Fruit fly (Drosophila melanogaster): ENCODE data around the gene CG9175.

CG9175 gene

dm6 chr2L:6065823-6066222, 32.9 kb downstream of the CG9175 start, which contains the start of the genes Fbw5 and CG9147 (continued):
- TF ChIP-seq Dip2 (GFP tag; IDR thresholded peaks at IDR 0.05) (peak; percentile 54), Gsc (GFP tag; IDR thresholded peaks at IDR 0.05) (peak; percentile 96; the same call in 1 of the 2 replicates), CG1603 (tag; optimal IDR thresholded peaks at IDR 0.05) (peak; percentile 99), Dll (GFP tag; IDR thresholded peaks at IDR 0.05; ENCODE audit: partially characterized antibody) (peak; percentile 65), Lpt (GFP tag; optimal IDR thresholded peaks at IDR 0.05) (no peak), CG12104 (GFP tag; optimal IDR thresholded peaks at IDR 0.05) (peak; percentile 100), CG14441 (GFP tag; IDR thresholded peaks at IDR 0.05) (peak; percentile 99), psq (GFP tag; optimal IDR thresholded peaks at IDR 0.05) (peak; percentile 97), tna (GFP tag; IDR thresholded peaks at IDR 0.05; ENCODE audit: partially characterized antibody) (peak; percentile 63), CG17186 (GFP tag; optimal IDR thresholded peaks at IDR 0.05) (peak; percentile 93), CG11456 (GFP tag; IDR thresholded peaks at IDR 0.05) (peak; percentile 100), Neu2 (GFP tag; optimal IDR thresholded peaks at IDR 0.05; ENCODE audit: borderline replicate concordance) (peak; percentile 98), CG5180 (GFP tag; optimal IDR thresholded peaks at IDR 0.05) (peak; percentile 90), sr (GFP tag; IDR thresholded peaks at IDR 0.05) (peak; percentile 98), mld (GFP tag; IDR thresholded peaks at IDR 0.05; ENCODE audit: partially characterized antibody) (0 out of 3 replicates have a peak, but pooled peaks have one; percentile 33), dati (GFP tag; IDR thresholded peaks at IDR 0.05) (peak; percentile 98), Oaz (GFP tag; IDR thresholded peaks at IDR 0.05) (peak; percentile 99), CG10147 (GFP tag; optimal IDR thresholded peaks at IDR 0.05) (peak; percentile 99), luna (GFP tag; optimal IDR thresholded peaks at IDR 0.05) (peak; percentile 99), CG34224 (GFP tag; IDR thresholded peaks at IDR 0.05; ENCODE audit: partially characterized antibody) (peak; percentile 78), CG33213 (GFP tag; optimal IDR thresholded peaks at IDR 0.05) (peak; percentile 99), CG12236 (GFP tag; optimal IDR thresholded peaks at IDR 0.05) (peak; percentile 99), Dp (GFP tag; optimal IDR thresholded peaks at IDR 0.05) (peak; percentile 62), inv (GFP tag; IDR thresholded peaks at IDR 0.05; ENCODE audit: partially characterized antibody) (peak; percentile 18; the same call in 1 of the 2 replicates), mam (GFP tag; optimal IDR thresholded peaks at IDR 0.05) (peak; percentile 100), dmrt11E (tag; optimal IDR thresholded peaks at IDR 0.05) (peak; percentile 100), CG8944 (GFP tag; optimal IDR thresholded peaks at IDR 0.05) (peak; percentile 99), CG6689 (GFP tag; IDR thresholded peaks at IDR 0.05) (peak; percentile 99), E2f2 (GFP tag; IDR thresholded peaks at IDR 0.05) (peak; percentile 95), CG12391 (tag; optimal IDR thresholded peaks at IDR 0.05) (peak; percentile 100), salm (tag; optimal IDR thresholded peaks at IDR 0.05) (peak; percentile 99), sim (GFP tag; IDR thresholded peaks at IDR 0.05) (peak; percentile 99), crc (GFP tag; optimal IDR thresholded peaks at IDR 0.05) (peak; percentile 99), CkIIα-i1 (GFP tag; IDR thresholded peaks at IDR 0.05) (peak; percentile 96), az2 (GFP tag; optimal IDR thresholded peaks at IDR 0.05) (peak; percentile 100), sima (GFP tag; optimal IDR thresholded peaks at IDR 0.05) (peak; percentile 99), Ssrp (tag; optimal IDR thresholded peaks at IDR 0.05) (peak; percentile 100), Hand (GFP tag; optimal IDR thresholded peaks at IDR 0.05) (peak; percentile 99), Sox102F (GFP tag; optimal IDR thresholded peaks at IDR 0.05) (peak; percentile 100), Hr78 (GFP tag; optimal IDR thresholded peaks at IDR 0.05) (peak in 1 of 2 experiments; percentile 97), ERR (GFP tag; optimal IDR thresholded peaks at IDR 0.05) (peak; percentile 99), CG33557 (GFP tag; optimal IDR thresholded peaks at IDR 0.05) (peak; percentile 99), CG17829 (tag; optimal IDR thresholded peaks at IDR 0.05) (peak; percentile 99), pita (GFP tag; optimal IDR thresholded peaks at IDR 0.05) (no peak), Six4 (GFP tag; optimal IDR thresholded peaks at IDR 0.05) (peak; percentile 99), bbx (GFP tag; IDR thresholded peaks at IDR 0.05; ENCODE audit: partially characterized antibody) (peak; percentile 70), unpg (GFP tag; optimal IDR thresholded peaks at IDR 0.05) (peak; percentile 100), sug (tag; optimal IDR thresholded peaks at IDR 0.05) (peak; percentile 98), CG1529 (GFP tag; optimal IDR thresholded peaks at IDR 0.05) (peak; percentile 99), CG7357 (GFP tag; IDR thresholded peaks at IDR 0.05) (peak; percentile 96)
